Worm (Caenorhabditis elegans) whole organism, L4 larva: ENCODE results near the gene rbm-26.

Experiments used
- D1046.2 ChIP-seq: fragments of 200-800 bp; sonication (Bioruptor generic); IDR thresholded peaks from 2 replicates; pipeline ENCODE4 v1.3.6; 2022; ENCODE audit warnings: missing genetic modification characterization, missing compliant biosample characterization
- F26F4.8 ChIP-seq: fragments of 200-800 bp; sonication (Bioruptor generic); conservative IDR thresholded peaks from 2 replicates; pipeline ENCODE4 v1.3.6; 2022; ENCODE audit warnings: missing genetic modification characterization, missing compliant biosample characterization
- F49E8.2 ChIP-seq: sonication (generic microtip); optimal IDR thresholded peaks from 2 replicates; lab custom pipeline; 2016; ENCODE audit warnings: missing compliant biosample characterization, mild to moderate bottlenecking, missing genetic modification characterization, borderline replicate concordance
- T20F7.1 ChIP-seq: fragments of 200-800 bp; sonication (Bioruptor generic); optimal IDR thresholded peaks from 2 replicates; lab custom pipeline; 2018; ENCODE audit warnings: mild to moderate bottlenecking, missing genetic modification characterization, missing compliant biosample characterization
- Y5F2A.4 ChIP-seq: fragments of 200-800 bp; sonication (Bioruptor generic); optimal IDR thresholded peaks from 2 replicates; lab custom pipeline; 2018; ENCODE audit warnings: mild to moderate bottlenecking, missing genetic modification characterization, missing compliant biosample characterization
- Y75B8A.6 ChIP-seq: fragments of 200-800 bp; sonication (Bioruptor generic); IDR thresholded peaks from 2 replicates; pipeline ENCODE4 v1.3.6; 2022; ENCODE audit warnings: missing genetic modification reagents, missing genetic modification characterization, missing compliant biosample characterization
- aha-1 ChIP-seq: fragments of 150-350 bp; peaks from one replicate; lab custom pipeline; 2014; ENCODE audit warnings: missing biosample characterization, missing genetic modification characterization
- ceh-28 ChIP-seq: fragments of 150-350 bp; optimal IDR thresholded peaks from 2 replicates; lab custom pipeline; 2014; ENCODE audit warnings: missing biosample characterization, missing genetic modification reagents, missing genetic modification characterization
- ceh-32 ChIP-seq: sonication (generic microtip); optimal IDR thresholded peaks from 2 replicates; lab custom pipeline; 2016; ENCODE audit warnings: mild to moderate bottlenecking, missing genetic modification characterization, missing compliant biosample characterization; ENCODE audit not compliant: poor library complexity
- daf-19 ChIP-seq: fragments of 200-800 bp; sonication (Bioruptor generic); conservative IDR thresholded peaks from 2 replicates; pipeline ENCODE4 v1.3.6; 2022; ENCODE audit warnings: missing genetic modification characterization, missing compliant biosample characterization
- dmd-9 ChIP-seq: fragments of 200-800 bp; sonication (Bioruptor generic); IDR thresholded peaks from 2 replicates; pipeline ENCODE4 v1.3.6; 2022; ENCODE audit warnings: missing genetic modification reagents, missing genetic modification characterization, missing compliant biosample characterization
- dve-1 ChIP-seq: sonication (generic microtip); optimal IDR thresholded peaks from 2 replicates; lab custom pipeline; 2017; ENCODE audit warnings: antibody characterized with exemption, mild to moderate bottlenecking, missing genetic modification characterization, missing compliant biosample characterization; ENCODE audit not compliant: insufficient read depth
- fos-1 ChIP-seq: fragments of 150-350 bp; optimal IDR thresholded peaks from 2 replicates; lab custom pipeline; 2014; ENCODE audit warnings: missing biosample characterization, missing genetic modification characterization
- hlh-30 ChIP-seq: sonication (generic microtip); optimal IDR thresholded peaks from 2 replicates; lab custom pipeline; 2017; ENCODE audit warnings: antibody characterized with exemption, mild to moderate bottlenecking, missing genetic modification characterization, missing compliant biosample characterization; ENCODE audit not compliant: insufficient read depth
- hmg-1.1 ChIP-seq: fragments of 200-800 bp; sonication (Bioruptor generic); IDR thresholded peaks from 2 replicates; pipeline ENCODE4 v1.3.6; 2022; ENCODE audit warnings: missing genetic modification reagents, missing genetic modification characterization, missing compliant biosample characterization
- jun-1 ChIP-seq: fragments of 150-350 bp; optimal IDR thresholded peaks from 2 replicates; lab custom pipeline; 2014; ENCODE audit warnings: missing biosample characterization, missing genetic modification reagents, missing genetic modification characterization
- lin-15B ChIP-seq: fragments of 150-350 bp; sonication (generic microtip); optimal IDR thresholded peaks from 3 replicates; lab custom pipeline; 2014; ENCODE audit warnings: missing biosample characterization, missing genetic modification characterization
- lin-38 ChIP-seq: fragments of 200-800 bp; sonication (Bioruptor generic); IDR thresholded peaks from 2 replicates; pipeline ENCODE4 v1.3.6; 2022; ENCODE audit warnings: missing genetic modification reagents, missing genetic modification characterization, missing compliant biosample characterization
- madf-9 ChIP-seq: fragments of 200-800 bp; sonication (Bioruptor generic); conservative IDR thresholded peaks from 2 replicates; pipeline ENCODE4 v1.3.6; 2022; ENCODE audit warnings: missing genetic modification reagents, missing genetic modification characterization, missing compliant biosample characterization
- mep-1 ChIP-seq: fragments of 150-350 bp; sonication (generic microtip); optimal IDR thresholded peaks from 3 replicates; lab custom pipeline; 2014; ENCODE audit warnings: missing biosample characterization, missing genetic modification characterization
- nhr-10 ChIP-seq: fragments of 150-350 bp; optimal IDR thresholded peaks from 2 replicates; lab custom pipeline; 2014; ENCODE audit warnings: missing biosample characterization, missing genetic modification characterization
- nhr-111 ChIP-seq: fragments of 200-800 bp; sonication (Bioruptor generic); optimal IDR thresholded peaks from 2 replicates; lab custom pipeline; 2018; ENCODE audit warnings: mild to moderate bottlenecking, missing genetic modification characterization, missing compliant biosample characterization
- nhr-25 ChIP-seq: sonication (generic microtip); optimal IDR thresholded peaks from 2 replicates; lab custom pipeline; 2017; ENCODE audit warnings: missing genetic modification characterization, mild to moderate bottlenecking, missing compliant biosample characterization, antibody characterized with exemption, moderate library complexity, borderline replicate concordance; ENCODE audit not compliant: insufficient read depth
- nhr-28 ChIP-seq: fragments of 150-350 bp; optimal IDR thresholded peaks from 2 replicates; lab custom pipeline; 2014; ENCODE audit warnings: missing biosample characterization, missing genetic modification characterization
- nhr-41 ChIP-seq: fragments of 200-800 bp; sonication (Bioruptor generic); IDR thresholded peaks from 2 replicates; pipeline ENCODE4 v1.3.6; 2022; ENCODE audit warnings: missing genetic modification reagents, missing genetic modification characterization, missing compliant biosample characterization
- nhr-48 ChIP-seq: sonication (generic microtip); optimal IDR thresholded peaks from 2 replicates; lab custom pipeline; 2016; ENCODE audit warnings: mild to moderate bottlenecking, missing genetic modification characterization, missing compliant biosample characterization
- php-3 ChIP-seq: fragments of 200-800 bp; sonication (Bioruptor generic); IDR thresholded peaks from 2 replicates; pipeline ENCODE4 v1.3.6; 2022; ENCODE audit warnings: missing genetic modification reagents, missing genetic modification characterization, missing compliant biosample characterization
- rbr-2 ChIP-seq: sonication (generic microtip); optimal IDR thresholded peaks from 2 replicates; lab custom pipeline; 2016; ENCODE audit warnings: missing genotype, missing genetic modification characterization, missing compliant biosample characterization
- set-16 ChIP-seq: fragments of 200-800 bp; sonication (Bioruptor generic); IDR thresholded peaks from 2 replicates; pipeline ENCODE4 v1.3.6; 2022; ENCODE audit warnings: missing genetic modification reagents, missing genetic modification characterization, missing compliant biosample characterization
- unc-62 ChIP-seq, 3 experiments: fragments of 150-350 bp in 1 of 3; sonication (generic microtip); optimal IDR thresholded peaks in 2 of 3; peaks in 1 of 3; 1 replicate in 1 of 3; 2 replicates in 2 of 3; lab custom pipeline; 2014 to 2017; ENCODE audit warnings: missing biosample characterization in 3 of 3, missing genetic modification characterization in 3 of 3, missing genetic modification reagents in 3 of 3, missing genotype in 1 of 3
- zip-2 ChIP-seq: fragments of 150-350 bp; optimal IDR thresholded peaks from 2 replicates; lab custom pipeline; 2014; ENCODE audit warnings: missing biosample characterization, missing genetic modification characterization

Gene rbm-26

DNA sequence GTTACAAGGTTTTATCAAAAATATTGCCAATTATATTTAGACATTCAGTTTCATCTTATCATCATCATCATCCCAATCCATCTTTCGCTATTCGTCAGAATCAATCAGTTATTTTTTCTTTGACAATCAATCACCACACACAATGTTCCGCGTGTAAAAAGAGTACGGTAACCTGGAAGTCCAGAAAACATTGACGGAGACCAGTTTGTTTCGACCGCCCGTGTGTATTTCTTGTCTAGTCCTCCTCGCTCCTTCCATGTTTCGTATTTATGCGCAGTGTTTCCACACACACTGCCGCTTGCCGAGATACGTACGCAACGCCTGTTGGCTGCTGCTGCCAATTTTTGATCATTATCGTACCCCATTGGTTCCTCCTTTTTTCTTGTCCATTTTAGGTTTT, 666 bp upstream of the rbm-26 start (continued):
- TF ChIP-seq nhr-48 (tag; lab: Kevin White, UChicago) (peak; percentile 64), nhr-111 (GFP tag; lab: Kevin White, UChicago) (no peak), daf-19 (no peak), mep-1 (tag; lab: Kevin White, UChicago) (peak; percentile 53), hmg-1.1 (GFP tag; lab: Robert Waterston, UW) (0 out of 2 replicates have a peak, but pooled peaks have one; percentile 37), dve-1 (tag; lab: Kevin White, UChicago) (peak; percentile 41), zip-2 (tag; lab: Kevin White, UChicago) (no peak), hlh-30 (tag; lab: Kevin White, UChicago) (peak; percentile 44), ceh-32 (tag; lab: Kevin White, UChicago) (no peak), ceh-28 (tag; lab: Kevin White, UChicago) (no peak), rbr-2 (tag; lab: Kevin White, UChicago) (peak; percentile 22), dmd-9 (GFP tag; lab: Robert Waterston, UW) (no peak), nhr-28 (tag; lab: Kevin White, UChicago) (peak; percentile 86), nhr-41 (0 out of 2 replicates have a peak, but pooled peaks have one; percentile 26)

DNA sequence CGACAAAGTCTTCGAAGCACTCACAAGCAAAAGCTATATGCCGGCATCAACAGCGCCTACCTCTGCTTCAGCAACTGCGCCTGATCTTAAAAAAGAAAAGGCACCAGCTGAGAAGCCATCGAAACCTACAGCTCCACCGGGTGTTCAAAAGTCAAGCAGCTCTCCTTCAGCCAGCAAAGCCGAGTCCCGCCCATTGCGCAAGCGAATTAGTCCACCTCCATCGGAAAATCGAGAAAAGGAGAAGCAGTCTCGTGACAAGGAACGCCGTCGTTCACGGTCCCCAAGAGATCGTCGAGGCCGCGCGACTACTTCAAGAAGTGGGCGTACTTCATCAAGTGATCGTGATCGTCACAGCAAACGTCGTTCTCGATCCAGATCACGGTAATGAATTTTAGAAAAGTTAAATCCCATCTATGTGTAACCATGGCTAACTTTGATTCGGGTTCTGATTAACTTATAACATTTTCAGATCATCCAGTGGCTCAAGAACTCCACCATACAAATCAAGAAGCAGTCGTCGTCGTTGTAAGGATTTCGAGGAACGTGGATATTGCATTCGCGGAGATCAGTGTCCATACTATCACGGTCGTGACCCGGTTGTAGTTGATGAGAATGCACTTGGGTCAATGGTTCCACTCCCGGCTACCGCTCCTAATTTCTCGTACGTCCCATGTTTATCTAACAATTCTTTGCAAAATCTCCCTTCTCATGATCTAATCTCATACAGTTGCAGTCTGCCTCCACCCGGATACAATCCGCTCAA, 720 bp downstream of the rbm-26 start:
- TF ChIP-seq F26F4.8 (GFP tag; lab: Robert Waterston, UW) (no peak), Y5F2A.4 (no peak), aha-1 (peak; percentile 93), nhr-25 (no peak), jun-1 (tag; lab: Kevin White, UChicago) (no peak), nhr-48 (tag; lab: Kevin White, UChicago) (no peak), set-16 (GFP tag; lab: Robert Waterston, UW) (peak; percentile 65), nhr-10 (tag; lab: Kevin White, UChicago) (no peak), rbr-2 (tag; lab: Kevin White, UChicago) (no peak), lin-15B (no peak), nhr-41 (no peak), D1046.2 (GFP tag; lab: Robert Waterston, UW) (0 out of 2 replicates have a peak, but pooled peaks have one; percentile 25), F49E8.2 (tag; lab: Kevin White, UChicago) (no peak), unc-62 (GFP tag; optimal IDR thresholded peaks at IDR 0.05 in 1 of 2; lab: Kevin White, UChicago) (peak in 1 of 2 experiments; percentile 32), unc-62 (tag; optimal IDR thresholded peaks at IDR 0.05; lab: Kevin White, UChicago) (no peak), fos-1 (tag; lab: Kevin White, UChicago) (no peak)

DNA sequence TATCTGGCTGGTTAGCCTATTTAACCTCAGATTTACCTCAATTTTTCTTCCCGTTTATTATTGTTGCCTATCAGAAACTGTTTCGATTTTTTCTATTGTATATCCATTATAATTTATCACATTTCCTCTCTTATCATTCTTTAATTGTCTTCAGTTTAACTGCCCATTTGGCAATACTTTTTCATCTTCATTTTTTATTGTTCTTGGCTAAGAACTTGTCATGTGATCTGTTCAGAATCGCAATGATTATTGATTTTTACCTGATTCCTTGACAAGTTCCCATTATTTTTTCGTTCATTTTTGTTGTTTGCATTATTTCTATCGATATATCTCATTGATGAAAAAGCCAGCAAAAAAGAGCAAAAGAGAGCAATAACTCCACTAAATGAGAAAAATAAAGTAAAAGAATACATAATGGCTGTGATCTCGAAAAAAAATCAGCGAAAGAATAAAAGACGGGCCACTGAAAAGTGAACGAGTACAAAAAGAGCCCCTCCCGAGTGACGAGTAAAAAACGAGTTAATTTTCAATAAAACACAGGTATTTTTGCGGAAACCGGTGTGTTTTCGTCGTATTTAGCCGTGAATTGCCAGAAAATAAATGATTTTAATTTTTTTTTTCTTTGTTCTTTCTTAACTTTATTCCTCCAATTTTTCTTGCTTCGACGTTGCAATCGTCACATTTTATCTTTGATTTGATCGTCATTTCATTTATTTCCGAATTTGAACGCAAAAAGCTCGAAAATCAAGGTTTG, 3.1 kb downstream of the rbm-26 start, which contains the start of gene arf-1:
Gene arf-1 (plus strand): TSS at position 657 of the 754 bp plus-strand sequence.
- TF ChIP-seq T20F7.1 (GFP tag; lab: Kevin White, UChicago), result no peak
- TF ChIP-seq lin-38 (GFP tag; lab: Robert Waterston, UW), result peak; percentile 23; the same call in 1 of the 2 replicates
- peak in 1 of 2 experiments; percentile 21 for TF ChIP-seq unc-62 (GFP tag; optimal IDR thresholded peaks at IDR 0.05 in 1 of 2; lab: Kevin White, UChicago)
- TF ChIP-seq unc-62 (tag; optimal IDR thresholded peaks at IDR 0.05; lab: Kevin White, UChicago), result no peak
- TF ChIP-seq madf-9 (GFP tag; lab: Robert Waterston, UW), result no peak
- TF ChIP-seq dve-1 (tag; lab: Kevin White, UChicago), result peak; percentile 21
- TF ChIP-seq rbr-2 (tag; lab: Kevin White, UChicago), result no peak
- TF ChIP-seq php-3 (GFP tag; lab: Robert Waterston, UW), result peak; percentile 76
- peak; percentile 65 for TF ChIP-seq aha-1
- TF ChIP-seq ceh-28 (tag; lab: Kevin White, UChicago), result no peak
- no peak for TF ChIP-seq lin-15B
- TF ChIP-seq Y75B8A.6, result 0 out of 2 replicates have a peak, but pooled peaks have one; percentile 8
- TF ChIP-seq hlh-30 (tag; lab: Kevin White, UChicago), result peak; percentile 51
